Worm (Caenorhabditis elegans): ENCODE measurements around the gene aman-2.

- TF ChIP-seq tab-1 (GFP tag; IDR thresholded peaks at IDR 0.05) (no peak), ref-1 (GFP tag; conservative IDR thresholded peaks at IDR 0.05) (no peak), ztf-23 (GFP tag; IDR thresholded peaks at IDR 0.05) (no peak), flt-1 (GFP tag; IDR thresholded peaks at IDR 0.05) (no peak), med-1 (GFP tag; optimal IDR thresholded peaks at IDR 0.05; ENCODE audit: insufficient read depth) (no peak), cog-1 (tag; optimal IDR thresholded peaks at IDR 0.05) (no peak), T22C8.4 (GFP tag; IDR thresholded peaks at IDR 0.05) (no peak), ztf-29 (GFP tag; IDR thresholded peaks at IDR 0.05) (no peak)
These were observed 45.1 kb upstream of the aman-2 start, which contains the start of gene mif-2 for ce11 chrV:11978179-11978578.

Measured in whole organism, midembryonic.